Fruit fly (Drosophila melanogaster): ENCODE measurements around the gene RpS21.

Gene RpS21

dm6 chr2L:2825406-2825805 is 30.5 kb upstream of the RpS21 start, which contains the start of gene CG3123:
Gene CG3123 (minus strand): TSS chr2L:2825506.
- TF ChIP-seq Blimp-1 (GFP tag; optimal IDR thresholded peaks at IDR 0.05) (peak; percentile 1), CG6854 (GFP tag; optimal IDR thresholded peaks at IDR 0.05) (no peak)

dm6 chr2L:2829637-2830340 is 26.1 kb upstream of the RpS21 start, which contains the start of gene Duox:
Gene Duox (minus strand): TSS chr2L:2830248.
- TF ChIP-seq Pdp1 (GFP tag; optimal IDR thresholded peaks at IDR 0.05) (no peak), CG15011 (GFP tag; optimal IDR thresholded peaks at IDR 0.05) (no peak), pita (GFP tag; optimal IDR thresholded peaks at IDR 0.05) (no peak), nau (GFP tag; optimal IDR thresholded peaks at IDR 0.05) (no peak), eve (GFP tag; optimal IDR thresholded peaks at IDR 0.05) (no peak), toy (GFP tag; IDR thresholded peaks at IDR 0.05) (no peak), Hey (tag; optimal IDR thresholded peaks at IDR 0.05) (no peak), CG6654 (GFP tag; optimal IDR thresholded peaks at IDR 0.05) (no peak), Bgb (GFP tag; IDR thresholded peaks at IDR 0.05; ENCODE audit: partially characterized antibody) (peak; percentile 21; the same call in 1 of the 2 replicates), cg (GFP tag; optimal IDR thresholded peaks at IDR 0.05) (peak; percentile 87), jing (GFP tag; optimal IDR thresholded peaks at IDR 0.05) (no peak), CG34224 (GFP tag; IDR thresholded peaks at IDR 0.05; ENCODE audit: partially characterized antibody) (0 out of 3 replicates have a peak, but pooled peaks have one; percentile 15), Mad (GFP tag; optimal IDR thresholded peaks at IDR 0.05) (no peak), CG11696 (GFP tag; IDR thresholded peaks at IDR 0.05) (no peak), peb (GFP tag; IDR thresholded peaks at IDR 0.05) (no peak), lola (GFP tag; optimal IDR thresholded peaks at IDR 0.05) (no peak), CG9437 (GFP tag; optimal IDR thresholded peaks at IDR 0.05) (no peak), Dbx (GFP tag; IDR thresholded peaks at IDR 0.05) (no peak), CG31224 (GFP tag; IDR thresholded peaks at IDR 0.05) (no peak), Meics (GFP tag; optimal IDR thresholded peaks at IDR 0.05) (no peak), croc (GFP tag; conservative IDR thresholded peaks at IDR 0.05) (no peak), gem (tag; optimal IDR thresholded peaks at IDR 0.05) (no peak), CG12219 (GFP tag; optimal IDR thresholded peaks at IDR 0.05) (no peak), ato (GFP tag; IDR thresholded peaks at IDR 0.05; ENCODE audit: partially characterized antibody) (no peak), h (optimal IDR thresholded peaks at IDR 0.05) (no peak), bigmax (GFP tag; optimal IDR thresholded peaks at IDR 0.05) (no peak), CG5180 (GFP tag; optimal IDR thresholded peaks at IDR 0.05) (peak; percentile 90), Trl (optimal IDR thresholded peaks at IDR 0.05) (peak; percentile 10 to 42), Trl (GFP tag; optimal IDR thresholded peaks at IDR 0.05) (no peak), dati (GFP tag; IDR thresholded peaks at IDR 0.05) (no peak), CG6791 (GFP tag; IDR thresholded peaks at IDR 0.05; ENCODE audit: partially characterized antibody) (no peak), psq (GFP tag; optimal IDR thresholded peaks at IDR 0.05) (peak; percentile 70), gfzf (GFP tag; optimal IDR thresholded peaks at IDR 0.05) (no peak), GATAe (GFP tag; conservative IDR thresholded peaks at IDR 0.05) (no peak), CG4360 (GFP tag; IDR thresholded peaks at IDR 0.05) (peak; percentile 27; the same call in 1 of the 2 replicates), CG4617 (GFP tag; optimal IDR thresholded peaks at IDR 0.05; ENCODE audit: borderline replicate concordance) (no peak), caup (GFP tag; optimal IDR thresholded peaks at IDR 0.05; ENCODE audit: severe bottlenecking) (no peak), Xrp1 (GFP tag; IDR thresholded peaks at IDR 0.05) (no peak), YL-1 (GFP tag; optimal IDR thresholded peaks at IDR 0.05) (no peak), CG1832 (GFP tag; optimal IDR thresholded peaks at IDR 0.05) (peak; percentile 20), CG33557 (GFP tag; optimal IDR thresholded peaks at IDR 0.05) (no peak), Side (GFP tag; optimal IDR thresholded peaks at IDR 0.05) (no peak), hkb (optimal IDR thresholded peaks at IDR 0.05) (no peak), hkb (GFP tag; IDR thresholded peaks at IDR 0.05) (no peak), chinmo (GFP tag; IDR thresholded peaks at IDR 0.05; ENCODE audit: partially characterized antibody) (peak; percentile 84; the same call in 1 of the 4 replicates)

Data from whole organism, embryonic.